Fruit fly (Drosophila melanogaster) whole organism: Measurements from ENCODE around the gene CG33500.

Experiments used
- EcR ChIP-seq, 2 experiments: fragments of >200 bp; optimal IDR thresholded peaks; 2 replicates each; lab custom pipeline; 2017; ENCODE audit warnings: missing biosample characterization in 2 of 2, missing genetic modification characterization in 2 of 2, missing genetic modification reagents in 2 of 2
- pan ChIP-seq: fragments of >200 bp; optimal IDR thresholded peaks from 2 replicates; lab custom pipeline; 2017
- usp ChIP-seq: fragments of >200 bp; optimal IDR thresholded peaks from 2 replicates; lab custom pipeline; 2017; ENCODE audit warnings: missing biosample characterization, missing genetic modification characterization, mixed read lengths

- TF ChIP-seq EcR (GFP tag; optimal IDR thresholded peaks at IDR 0.05; lab: Kevin White, UChicago) (no peak), usp (no peak), pan (lab: Kevin White, UChicago) (no peak)
Measured at dm6 chr3L:11510489-11510888, 2.1 kb downstream of the CG33500 start, which contains the start of gene CG33272.
